Worm (Caenorhabditis elegans) whole organism, L3 larva: ENCODE measurements around the gene T01D1.7.

ENCODE experiments used
- ZK546.5 ChIP-seq: sonication (generic microtip); optimal IDR thresholded peaks from 2 replicates; lab custom pipeline; 2017; ENCODE audit warnings: missing biosample characterization, missing genetic modification characterization
- ceh-9 ChIP-seq: sonication (generic microtip); optimal IDR thresholded peaks from 2 replicates; lab custom pipeline; 2018; ENCODE audit warnings: missing biosample characterization, missing genetic modification characterization
- egl-27 ChIP-seq: sonication (generic microtip); optimal IDR thresholded peaks from 4 replicates; lab custom pipeline; 2017; ENCODE audit warnings: missing biosample characterization, missing genetic modification reagents, missing genetic modification characterization
- mdl-1 ChIP-seq: fragments of 150-350 bp; optimal IDR thresholded peaks from 2 replicates; lab custom pipeline; 2014; ENCODE audit warnings: missing biosample characterization, missing genetic modification characterization
- nhr-11 ChIP-seq: fragments of 150-350 bp; optimal IDR thresholded peaks from 2 replicates; lab custom pipeline; 2014; ENCODE audit warnings: missing biosample characterization, missing genetic modification characterization
- pha-4 ChIP-seq: fragments of 150-350 bp; optimal IDR thresholded peaks from 2 replicates; lab custom pipeline; 2014; ENCODE audit warnings: missing biosample characterization, missing genetic modification reagents, missing genetic modification characterization
- pqm-1 ChIP-seq: fragments of 150-350 bp; optimal IDR thresholded peaks from 2 replicates; lab custom pipeline; 2017; ENCODE audit warnings: missing biosample characterization, missing genetic modification characterization, inconsistent platforms
- zag-1 ChIP-seq: fragments of 150-350 bp; optimal IDR thresholded peaks from 2 replicates; lab custom pipeline; 2014; ENCODE audit warnings: missing biosample characterization, missing genetic modification characterization

- TF ChIP-seq pha-4 (tag; lab: Kevin White, UChicago) = no peak
- no peak for TF ChIP-seq mdl-1 (tag; lab: Kevin White, UChicago)
- TF ChIP-seq zag-1 (tag; lab: Kevin White, UChicago) = no peak
- TF ChIP-seq ZK546.5 (tag; lab: Kevin White, UChicago) = no peak
- no peak for TF ChIP-seq egl-27 (tag; lab: Kevin White, UChicago)
- TF ChIP-seq nhr-11 = no peak
- no peak for TF ChIP-seq pqm-1 (tag; lab: Kevin White, UChicago)
- TF ChIP-seq ceh-9 (tag; lab: Kevin White, UChicago) = no peak
Measured at ce11 chrII:178146-178545, 4.6 kb upstream of the T01D1.7 start.
